Worm (Caenorhabditis elegans): ENCODE measurements around the gene clc-3.
A peak's percentile ranks its signal among the peaks of the same experiment; 100 is the strongest.

The clc-3 gene

DNA sequence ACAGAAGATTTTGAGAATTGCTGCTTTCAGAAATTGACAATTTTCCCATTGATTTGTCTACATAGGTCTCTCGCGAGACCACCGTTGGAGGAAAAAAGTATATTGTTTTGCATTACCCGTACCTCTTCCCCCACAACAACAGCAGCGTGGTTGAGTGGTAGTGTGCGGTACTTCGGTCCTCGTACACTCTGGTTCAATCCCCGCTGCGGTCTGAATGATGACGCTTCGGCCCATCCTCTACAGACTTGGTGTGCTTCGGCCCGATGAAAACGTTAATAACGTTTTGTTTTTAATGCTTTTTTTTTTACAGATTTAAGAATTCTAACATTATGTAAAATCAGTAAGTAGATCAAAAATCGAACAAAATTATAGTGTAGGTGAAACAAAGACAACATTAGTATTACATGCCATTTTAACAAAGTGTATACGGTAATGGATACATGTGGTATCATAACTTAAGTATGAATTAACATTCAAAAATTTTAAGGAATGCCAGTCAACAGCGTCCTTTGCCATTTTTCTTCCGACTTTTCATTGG lies 26.6 kb downstream of the clc-3 start, which contains the start of gene ZK816.3 (continued):
- no peak for TF ChIP-seq ceh-58 (GFP tag; IDR thresholded peaks at IDR 0.05)
- no peak for TF ChIP-seq lin-40 (tag; optimal IDR thresholded peaks at IDR 0.05)
- no peak for TF ChIP-seq F10E7.11 (tag; optimal IDR thresholded peaks at IDR 0.05)
- TF ChIP-seq C17E4.6 (GFP tag; IDR thresholded peaks at IDR 0.05): no peak
- TF ChIP-seq snpc-3.4 (tag; optimal IDR thresholded peaks at IDR 0.05): peak; percentile 3
- TF ChIP-seq zim-3 (tag; optimal IDR thresholded peaks at IDR 0.05): no peak
- peak; percentile 51 for TF ChIP-seq hmg-1.2 (GFP tag; IDR thresholded peaks at IDR 0.05)
- 0 out of 2 replicates have a peak, but pooled peaks have one; percentile 7 for TF ChIP-seq egrh-3 (GFP tag; IDR thresholded peaks at IDR 0.05)
- TF ChIP-seq bed-1 (GFP tag; IDR thresholded peaks at IDR 0.05): no peak
- peak; percentile 64 for TF ChIP-seq B0261.1 (tag; optimal IDR thresholded peaks at IDR 0.05)
- TF ChIP-seq let-607 (tag; optimal IDR thresholded peaks at IDR 0.05): no peak
- no peak for TF ChIP-seq madf-8 (GFP tag; conservative IDR thresholded peaks at IDR 0.05)
- TF ChIP-seq madf-6 (GFP tag; IDR thresholded peaks at IDR 0.05): peak; percentile 43; the same call in 1 of the 2 replicates
- TF ChIP-seq bed-2 (GFP tag; IDR thresholded peaks at IDR 0.05): no peak
- TF ChIP-seq nfyb-1 (GFP tag; IDR thresholded peaks at IDR 0.05): no peak
- peak; percentile 77 for TF ChIP-seq rpc-1 (optimal IDR thresholded peaks at IDR 0.05)
- TF ChIP-seq rpc-1 (tag; optimal IDR thresholded peaks at IDR 0.05): peak; percentile 85
- TF ChIP-seq tbp1 (GFP tag; optimal IDR thresholded peaks at IDR 0.05): peak; percentile 85
- TF ChIP-seq egl-44 (GFP tag; IDR thresholded peaks at IDR 0.05): 0 out of 2 replicates have a peak, but pooled peaks have one; percentile 41
- no peak for TF ChIP-seq zfh-2 (GFP tag; conservative IDR thresholded peaks at IDR 0.05)
- TF ChIP-seq lin-54 (GFP tag; optimal IDR thresholded peaks at IDR 0.05): no peak
- TF ChIP-seq lsl-1 (GFP tag; optimal IDR thresholded peaks at IDR 0.05): no peak
- TF ChIP-seq Y53G8AR.9 (GFP tag; conservative IDR thresholded peaks at IDR 0.05): 0 out of 2 replicates have a peak, but pooled peaks have one; percentile 27
- TF ChIP-seq die-1 (tag; optimal IDR thresholded peaks at IDR 0.05): peak; percentile 55
- TF ChIP-seq him-1 (tag; optimal IDR thresholded peaks at IDR 0.05): peak; percentile 78
- TF ChIP-seq unc-62 (GFP tag; optimal IDR thresholded peaks at IDR 0.05): no peak
- peak; percentile 64; the same call in 1 of the 2 replicates for TF ChIP-seq dox-1 (GFP tag; IDR thresholded peaks at IDR 0.05)
- TF ChIP-seq mes-4 (tag; optimal IDR thresholded peaks at IDR 0.05): peak; percentile 4
- TF ChIP-seq unc-130 (GFP tag; optimal IDR thresholded peaks at IDR 0.05): no peak
- no peak for TF ChIP-seq nhr-27 (tag; optimal IDR thresholded peaks at IDR 0.05)
- no peak for TF ChIP-seq nfya-1 (tag; optimal IDR thresholded peaks at IDR 0.05; ENCODE audit: borderline replicate concordance, insufficient read depth)
- TF ChIP-seq pbrm-1 (GFP tag; IDR thresholded peaks at IDR 0.05): peak; percentile 55; the same call in 1 of the 2 replicates
- TF ChIP-seq mel-28 (tag; optimal IDR thresholded peaks at IDR 0.05; ENCODE audit: borderline replicate concordance): no peak

DNA sequence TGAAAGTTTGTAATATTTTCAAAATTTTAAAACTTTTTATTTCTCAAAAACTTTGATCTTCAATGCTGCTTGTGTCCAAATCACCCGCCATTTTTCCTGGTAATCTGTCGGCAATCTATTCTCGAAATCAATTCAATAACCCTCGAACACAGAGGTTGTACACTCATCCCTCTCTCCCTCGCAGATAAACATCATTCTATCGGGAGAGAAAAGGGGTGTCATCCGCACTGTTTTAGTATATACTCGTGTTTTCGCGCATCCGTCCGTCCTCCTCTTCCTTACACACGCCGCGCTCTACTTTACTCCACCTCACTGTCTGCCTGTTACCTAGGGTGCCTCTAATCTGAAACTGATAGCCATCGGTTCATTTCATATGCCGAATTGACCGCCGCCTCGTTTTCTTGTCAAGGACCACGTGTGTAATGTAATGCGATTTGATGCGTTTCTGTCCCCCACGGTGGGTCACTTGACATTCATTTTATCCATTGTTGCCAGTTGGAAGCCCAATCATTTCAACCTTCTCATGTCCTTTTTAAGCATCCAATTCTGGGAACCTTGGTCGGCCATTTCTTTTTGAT lies 30.8 kb downstream of the clc-3 start:
- no peak for TF ChIP-seq lin-54 (GFP tag; optimal IDR thresholded peaks at IDR 0.05)
- TF ChIP-seq egl-18 (GFP tag; IDR thresholded peaks at IDR 0.05): no peak
- no peak for TF ChIP-seq hsf-1 (GFP tag; IDR thresholded peaks at IDR 0.05)
- TF ChIP-seq F23B12.7 (tag; optimal IDR thresholded peaks at IDR 0.05; ENCODE audit: insufficient read depth): no peak
- TF ChIP-seq let-526 (GFP tag; IDR thresholded peaks at IDR 0.05): no peak
- no peak for TF ChIP-seq C06A6.2 (GFP tag; conservative IDR thresholded peaks at IDR 0.05)
- TF ChIP-seq cebp-1 (GFP tag; IDR thresholded peaks at IDR 0.05): no peak
- TF ChIP-seq cebp-1 (tag; optimal IDR thresholded peaks at IDR 0.05): no peak
- TF ChIP-seq him-1 (tag; optimal IDR thresholded peaks at IDR 0.05): no peak
- TF ChIP-seq K11D2.4 (GFP tag; IDR thresholded peaks at IDR 0.05): no peak
- TF ChIP-seq sdz-38 (tag; optimal IDR thresholded peaks at IDR 0.05): no peak
- TF ChIP-seq ztf-25 (GFP tag; IDR thresholded peaks at IDR 0.05): no peak
- no peak for TF ChIP-seq fkh-3 (tag; optimal IDR thresholded peaks at IDR 0.05)
- no peak for TF ChIP-seq lin-35 (GFP tag; optimal IDR thresholded peaks at IDR 0.05)
- no peak for TF ChIP-seq F39B2.1 (GFP tag; IDR thresholded peaks at IDR 0.05)
- TF ChIP-seq hmg-1.2 (GFP tag; IDR thresholded peaks at IDR 0.05): no peak
- TF ChIP-seq hrde-1 (tag; optimal IDR thresholded peaks at IDR 0.05; ENCODE audit: borderline replicate concordance): no peak
